Fruit fly (Drosophila melanogaster) whole organism, embryonic: ENCODE measurements around the gene Cpr62Ba.

ENCODE experiments used
- B-H1 ChIP-seq: fragments of 200-800 bp; sonication (Bioruptor generic); IDR thresholded peaks from 3 replicates; pipeline ENCODE4 v1.3.6; 2022; ENCODE audit warnings: missing biosample characterization, missing genetic modification characterization
- B-H2 ChIP-seq: fragments of 200-800 bp; sonication (Bioruptor generic); optimal IDR thresholded peaks from 2 replicates; lab custom pipeline; 2018; ENCODE audit warnings: missing biosample characterization, mild to moderate bottlenecking, missing genetic modification characterization
- BtbVII ChIP-seq: fragments of 200-800 bp; sonication (Bioruptor generic); optimal IDR thresholded peaks from 3 replicates; lab custom pipeline; 2017; ENCODE audit warnings: missing biosample characterization, mild to moderate bottlenecking, missing genetic modification characterization
- CG10267 ChIP-seq: fragments of 200-800 bp; sonication (Bioruptor generic); optimal IDR thresholded peaks from 2 replicates; lab custom pipeline; 2018; ENCODE audit warnings: missing biosample characterization, mild to moderate bottlenecking, missing genetic modification characterization, moderate library complexity
- CG10431 ChIP-seq: fragments of 200-800 bp; sonication (Bioruptor generic); optimal IDR thresholded peaks from 3 replicates; lab custom pipeline; 2018; ENCODE audit warnings: missing biosample characterization, mild to moderate bottlenecking, missing genetic modification characterization
- CG10565 ChIP-seq: fragments of 200-800 bp; sonication (Bioruptor generic); optimal IDR thresholded peaks from 3 replicates; lab custom pipeline; 2016; ENCODE audit warnings: missing biosample characterization, mild to moderate bottlenecking, missing genetic modification characterization
- CG13296 ChIP-seq: fragments of 200-800 bp; sonication (Bioruptor generic); optimal IDR thresholded peaks from 3 replicates; lab custom pipeline; 2018; ENCODE audit warnings: missing biosample characterization, mild to moderate bottlenecking, missing genetic modification characterization
- CG13894 ChIP-seq: fragments of 200-800 bp; sonication (Bioruptor generic); optimal IDR thresholded peaks from 3 replicates; lab custom pipeline; 2018; ENCODE audit warnings: missing biosample characterization, mild to moderate bottlenecking, missing genetic modification characterization, moderate library complexity
- CG14710 ChIP-seq: fragments of 200-800 bp; sonication (Bioruptor generic); optimal IDR thresholded peaks from 3 replicates; lab custom pipeline; 2019; ENCODE audit warnings: missing biosample characterization, mild to moderate bottlenecking, missing genetic modification characterization, moderate library complexity
- CG1647 ChIP-seq: fragments of 200-800 bp; sonication (Bioruptor generic); optimal IDR thresholded peaks from 3 replicates; lab custom pipeline; 2016; ENCODE audit warnings: missing biosample characterization, missing genetic modification characterization
- CG3065 ChIP-seq: fragments of 200-800 bp; sonication (Bioruptor generic); optimal IDR thresholded peaks from 2 replicates; lab custom pipeline; 2016; ENCODE audit warnings: missing biosample characterization, missing genetic modification characterization
- CG6689 ChIP-seq: fragments of 200-800 bp; sonication (Bioruptor generic); IDR thresholded peaks from 2 replicates; pipeline ENCODE4 v1.3.6; 2022; ENCODE audit warnings: missing biosample characterization, missing genetic modification characterization
- CG6813 ChIP-seq: fragments of 200-800 bp; sonication (Bioruptor generic); optimal IDR thresholded peaks from 2 replicates; lab custom pipeline; 2017; ENCODE audit warnings: missing biosample characterization, missing genetic modification characterization, mild to moderate bottlenecking, moderate library complexity, missing genetic modification reagents
- CG8478 ChIP-seq: fragments of >200 bp; optimal IDR thresholded peaks from 2 replicates; lab custom pipeline; 2018
- CG8924 ChIP-seq: fragments of 200-800 bp; optimal IDR thresholded peaks from 3 replicates; lab custom pipeline; 2019; ENCODE audit warnings: missing biosample characterization, mild to moderate bottlenecking, missing genetic modification characterization, moderate library complexity
- CG9817 ChIP-seq: fragments of 200-800 bp; sonication (Bioruptor generic); optimal IDR thresholded peaks from 2 replicates; lab custom pipeline; 2018; ENCODE audit warnings: missing biosample characterization, mild to moderate bottlenecking, missing genetic modification characterization, moderate library complexity
- CTCF ChIP-seq: fragments of 200-800 bp; sonication (Bioruptor generic); optimal IDR thresholded peaks from 2 replicates; lab custom pipeline; 2017; ENCODE audit warnings: missing biosample characterization, mild to moderate bottlenecking, missing genetic modification characterization, moderate library complexity
- D19B ChIP-seq: fragments of 200-800 bp; sonication (Bioruptor generic); optimal IDR thresholded peaks from 2 replicates; lab custom pipeline; 2017; ENCODE audit warnings: missing biosample characterization, mild to moderate bottlenecking, missing genetic modification characterization
- Gsc ChIP-seq: fragments of 200-800 bp; sonication (Bioruptor generic); IDR thresholded peaks from 2 replicates; pipeline ENCODE4 v1.3.6; 2022; ENCODE audit warnings: missing biosample characterization, missing genetic modification characterization
- HHEX ChIP-seq: fragments of 200-800 bp; sonication (Bioruptor generic); optimal IDR thresholded peaks from 3 replicates; lab custom pipeline; 2017; ENCODE audit warnings: missing biosample characterization, mild to moderate bottlenecking, missing genetic modification characterization, missing genetic modification reagents
- Hmr ChIP-seq: fragments of 200-800 bp; sonication (Bioruptor generic); optimal IDR thresholded peaks from 3 replicates; lab custom pipeline; 2017; ENCODE audit warnings: mild to moderate bottlenecking, missing biosample characterization, missing genetic modification reagents, missing genetic modification characterization
- Hmx ChIP-seq: fragments of 200-800 bp; sonication (Bioruptor generic); optimal IDR thresholded peaks from 2 replicates; lab custom pipeline; 2016; ENCODE audit warnings: missing biosample characterization, missing genetic modification characterization
- Hr51 ChIP-seq, 2 experiments: fragments of 200-800 bp; sonication (Bioruptor generic); optimal IDR thresholded peaks; 2 replicates in 1 of 2; 3 replicates in 1 of 2; lab custom pipeline; 2016 to 2018; ENCODE audit warnings: missing biosample characterization in 2 of 2, missing genetic modification characterization in 2 of 2, mild to moderate bottlenecking in 1 of 2, moderate library complexity in 1 of 2
- Nf-YC ChIP-seq: fragments of 200-800 bp; optimal IDR thresholded peaks from 3 replicates; lab custom pipeline; 2019; ENCODE audit warnings: missing biosample characterization, mild to moderate bottlenecking, missing genetic modification characterization, moderate library complexity
- Sry-β ChIP-seq: fragments of 200-800 bp; sonication (Bioruptor generic); optimal IDR thresholded peaks from 2 replicates; lab custom pipeline; 2018; ENCODE audit warnings: missing biosample characterization, mild to moderate bottlenecking, missing genetic modification characterization, moderate library complexity
- Sry-δ ChIP-seq: fragments of 200-800 bp; sonication (Bioruptor generic); optimal IDR thresholded peaks from 2 replicates; lab custom pipeline; 2016; ENCODE audit warnings: missing biosample characterization, missing genetic modification characterization
- TFAM ChIP-seq: fragments of 200-800 bp; sonication (Bioruptor generic); optimal IDR thresholded peaks from 2 replicates; lab custom pipeline; 2017; ENCODE audit warnings: missing biosample characterization, missing genetic modification characterization, inconsistent platforms
- amos ChIP-seq: fragments of 200-800 bp; sonication (Bioruptor generic); IDR thresholded peaks from 2 replicates; pipeline ENCODE4 v1.3.6; 2022; ENCODE audit warnings: missing biosample characterization, missing genetic modification characterization; ENCODE audit not compliant: partially characterized antibody
- bsh ChIP-seq, 2 experiments: fragments of 200-800 bp; sonication (Bioruptor generic); optimal IDR thresholded peaks; 2 replicates each; lab custom pipeline; 2017 to 2018; ENCODE audit warnings: mild to moderate bottlenecking in 2 of 2, missing biosample characterization in 2 of 2, missing genetic modification characterization in 2 of 2, moderate library complexity in 1 of 2
- caup ChIP-seq: fragments of 200-800 bp; sonication (Bioruptor generic); optimal IDR thresholded peaks from 3 replicates; lab custom pipeline; 2017; ENCODE audit warnings: missing biosample characterization, mild to moderate bottlenecking, missing genetic modification characterization, moderate library complexity; ENCODE audit not compliant: severe bottlenecking
- cg ChIP-seq: fragments of 200-800 bp; sonication (Bioruptor generic); optimal IDR thresholded peaks from 3 replicates; lab custom pipeline; 2019; ENCODE audit warnings: missing biosample characterization, mild to moderate bottlenecking, missing genetic modification characterization, moderate library complexity
- cwo ChIP-seq: fragments of 200-800 bp; sonication (Bioruptor generic); optimal IDR thresholded peaks from 3 replicates; lab custom pipeline; 2017; ENCODE audit warnings: missing biosample characterization, missing genetic modification characterization, mild to moderate bottlenecking, moderate library complexity, missing genetic modification reagents
- fu2 ChIP-seq: fragments of 200-800 bp; sonication (Bioruptor generic); optimal IDR thresholded peaks from 2 replicates; lab custom pipeline; 2016; ENCODE audit warnings: missing biosample characterization, missing genetic modification characterization
- gem ChIP-seq: fragments of 200-800 bp; sonication (Bioruptor generic); optimal IDR thresholded peaks from 2 replicates; lab custom pipeline; 2019; ENCODE audit warnings: missing biosample characterization, mild to moderate bottlenecking, missing genetic modification characterization, moderate library complexity
- gsb ChIP-seq: fragments of 200-800 bp; sonication (Bioruptor generic); IDR thresholded peaks from 2 replicates; pipeline ENCODE4 v1.3.6; 2022; ENCODE audit warnings: missing biosample characterization, missing genetic modification characterization
- ind ChIP-seq: fragments of 200-800 bp; sonication (Bioruptor generic); optimal IDR thresholded peaks from 3 replicates; lab custom pipeline; 2016; ENCODE audit warnings: missing biosample characterization, missing genetic modification characterization
- jumu ChIP-seq: fragments of 200-800 bp; sonication (Bioruptor generic); optimal IDR thresholded peaks from 3 replicates; lab custom pipeline; 2016; ENCODE audit warnings: missing biosample characterization, missing genetic modification characterization
- kay ChIP-seq: fragments of 200-800 bp; sonication (Bioruptor generic); optimal IDR thresholded peaks from 2 replicates; lab custom pipeline; 2016; ENCODE audit warnings: missing biosample characterization, missing genetic modification characterization
- nom ChIP-seq: fragments of 200-800 bp; sonication (Bioruptor generic); optimal IDR thresholded peaks from 2 replicates; lab custom pipeline; 2017; ENCODE audit warnings: missing biosample characterization, missing genetic modification characterization, mild to moderate bottlenecking, moderate library complexity, missing genetic modification reagents
- pan ChIP-seq, 4 experiments: fragments of >200 bp in 3 of 4; fragments of 200-800 bp in 1 of 4; sonication (Bioruptor generic) in 1 of 4; optimal IDR thresholded peaks in 3 of 4; IDR thresholded peaks in 1 of 4; 2 replicates each; pipeline versions ENCODE4 v1.3.6 to Lab custom; 2017 to 2022; ENCODE audit warnings: missing biosample characterization in 2 of 4, missing genetic modification characterization in 2 of 4, mixed read lengths in 1 of 4
- pnt ChIP-seq: fragments of 200-800 bp; sonication (Bioruptor generic); optimal IDR thresholded peaks from 3 replicates; lab custom pipeline; 2016; ENCODE audit warnings: missing biosample characterization, missing genetic modification characterization
- scrt ChIP-seq: fragments of 200-800 bp; sonication (Bioruptor generic); optimal IDR thresholded peaks from 2 replicates; lab custom pipeline; 2018; ENCODE audit warnings: missing biosample characterization, mild to moderate bottlenecking, missing genetic modification characterization, moderate library complexity
- sens ChIP-seq: fragments of 200-800 bp; sonication (Bioruptor generic); peaks from one replicate; lab custom pipeline; 2016; ENCODE audit warnings: missing biosample characterization, missing genetic modification characterization
- seq ChIP-seq: fragments of 200-800 bp; sonication (Bioruptor generic); IDR thresholded peaks from 2 replicates; pipeline ENCODE4 v1.3.6; 2022; ENCODE audit warnings: missing biosample characterization, missing genetic modification characterization
- slou ChIP-seq: fragments of 200-800 bp; sonication (Bioruptor generic); optimal IDR thresholded peaks from 3 replicates; lab custom pipeline; 2016; ENCODE audit warnings: missing biosample characterization, missing genetic modification characterization
- tin ChIP-seq: fragments of 200-800 bp; sonication (Bioruptor generic); optimal IDR thresholded peaks from 3 replicates; lab custom pipeline; 2016; ENCODE audit warnings: missing biosample characterization, missing genetic modification characterization
- usp ChIP-seq: fragments of >200 bp; optimal IDR thresholded peaks from 2 replicates; lab custom pipeline; 2017; ENCODE audit warnings: missing biosample characterization, missing genetic modification characterization
- wdn ChIP-seq: fragments of 200-800 bp; sonication (Bioruptor generic); IDR thresholded peaks from 2 replicates; pipeline ENCODE4 v1.3.6; 2022; ENCODE audit warnings: missing biosample characterization, missing genetic modification characterization
- wek ChIP-seq: fragments of 200-800 bp; sonication (Bioruptor generic); optimal IDR thresholded peaks from 3 replicates; lab custom pipeline; 2018; ENCODE audit warnings: missing biosample characterization, mild to moderate bottlenecking, missing genetic modification characterization, moderate library complexity

Gene Cpr62Ba

dm6 chr3L:1794164-1794942 lies 37.2 kb downstream of the Cpr62Ba start (continued):
- TF ChIP-seq pan (optimal IDR thresholded peaks at IDR 0.05; lab: Kevin White, UChicago): no peak
- TF ChIP-seq pan (GFP tag; optimal IDR thresholded peaks at IDR 0.05 in 1 of 2, IDR thresholded peaks at IDR 0.05 in 1 of 2): no peak
- TF ChIP-seq CG10431 (GFP tag; lab: Kevin White, UChicago): no peak
- no peak for TF ChIP-seq CG3065 (GFP tag; lab: Kevin White, UChicago)
- TF ChIP-seq B-H2 (GFP tag; lab: Kevin White, UChicago): peak; percentile 84
- TF ChIP-seq sens (GFP tag; lab: Kevin White, UChicago): peak; percentile 28
- TF ChIP-seq CG13894 (tag; lab: Kevin White, UChicago): peak; percentile 74
- TF ChIP-seq BtbVII (GFP tag; lab: Kevin White, UChicago): peak; percentile 79
- TF ChIP-seq HHEX: peak; percentile 27
- no peak for TF ChIP-seq Hr51 (GFP tag; optimal IDR thresholded peaks at IDR 0.05; lab: Kevin White, UChicago)
- no peak for TF ChIP-seq Gsc (GFP tag; lab: Robert Waterston, UW)
- TF ChIP-seq CG6813 (GFP tag; lab: Kevin White, UChicago): peak; percentile 21
- peak; percentile 10 for TF ChIP-seq cwo (GFP tag; lab: Kevin White, UChicago)
- TF ChIP-seq fu2 (GFP tag; lab: Kevin White, UChicago): no peak
- no peak for TF ChIP-seq CG9817
- TF ChIP-seq CG8478 (lab: Kevin White, UChicago): no peak
- no peak for TF ChIP-seq CG1647
- no peak for TF ChIP-seq ind (GFP tag; lab: Kevin White, UChicago)
- TF ChIP-seq slou (GFP tag; lab: Kevin White, UChicago): no peak
- no peak; the same call in 2 of the 3 replicates for TF ChIP-seq B-H1 (GFP tag; lab: Robert Waterston, UW)
- no peak for TF ChIP-seq usp (GFP tag; lab: Kevin White, UChicago)
- no peak for TF ChIP-seq CG14710 (tag; lab: Kevin White, UChicago)
- TF ChIP-seq CG10267 (tag; lab: Kevin White, UChicago): no peak
- no peak for TF ChIP-seq gem (tag; lab: Kevin White, UChicago)
- no peak for TF ChIP-seq Nf-YC (tag; lab: Kevin White, UChicago)
- TF ChIP-seq jumu (GFP tag; lab: Kevin White, UChicago): no peak
- TF ChIP-seq wek (GFP tag; lab: Kevin White, UChicago): peak; percentile 67
- TF ChIP-seq cg (GFP tag; lab: Kevin White, UChicago): peak; percentile 88
- TF ChIP-seq pnt (GFP tag; lab: Kevin White, UChicago): no peak
- peak; percentile 68 for TF ChIP-seq Hmr
- TF ChIP-seq Hmx (GFP tag; lab: Kevin White, UChicago): no peak
- no peak for TF ChIP-seq TFAM (GFP tag; lab: Kevin White, UChicago)
- TF ChIP-seq caup: peak; percentile 81
- no peak for TF ChIP-seq Sry-δ (GFP tag; lab: Kevin White, UChicago)
- no peak for TF ChIP-seq CG10565 (GFP tag; lab: Kevin White, UChicago)
- no peak for TF ChIP-seq gsb (GFP tag; lab: Robert Waterston, UW)
- TF ChIP-seq tin: no peak
- TF ChIP-seq seq (GFP tag; lab: Robert Waterston, UW): peak; percentile 21; the same call in 1 of the 2 replicates
- no peak for TF ChIP-seq Sry-β (GFP tag; lab: Kevin White, UChicago)
- no peak for TF ChIP-seq D19B (GFP tag; lab: Kevin White, UChicago)
- peak; percentile 36 for TF ChIP-seq CG8924 (tag; lab: Kevin White, UChicago)
- 0 out of 2 replicates have a peak, but pooled peaks have one; percentile 11 for TF ChIP-seq CG6689 (GFP tag; lab: Robert Waterston, UW)
- TF ChIP-seq scrt (GFP tag; lab: Kevin White, UChicago): peak; percentile 62
- no peak; the same call in 1 of the 2 replicates for TF ChIP-seq amos (GFP tag; lab: Robert Waterston, UW)
- TF ChIP-seq kay: no peak
- 0 out of 2 replicates have a peak, but pooled peaks have one; percentile 44 for TF ChIP-seq wdn (GFP tag; lab: Robert Waterston, UW)
- TF ChIP-seq CTCF: no peak
- TF ChIP-seq nom (GFP tag; lab: Kevin White, UChicago): no peak
- TF ChIP-seq bsh (GFP tag; optimal IDR thresholded peaks at IDR 0.05; lab: Kevin White, UChicago): peak in 1 of 2 experiments; percentile 33
- TF ChIP-seq CG13296 (GFP tag; lab: Kevin White, UChicago): peak; percentile 63
